Fruit fly (Drosophila melanogaster): ENCODE data around the gene Gss1.
A peak's percentile ranks its signal among the peaks of the same experiment; 100 is the strongest.

The Gss1 gene

dm6 chrX:17914508-17914907, 25.2 kb downstream of the Gss1 start (continued):
- TF ChIP-seq Eip78C (GFP tag): peak; percentile 77
- TF ChIP-seq Hr39 (GFP tag; optimal IDR thresholded peaks at IDR 0.05): peak; percentile 8
- TF ChIP-seq CG11762 (GFP tag; optimal IDR thresholded peaks at IDR 0.05; ENCODE audit: insufficient read depth): no peak
- no peak for TF ChIP-seq Eip93F (GFP tag; optimal IDR thresholded peaks at IDR 0.05)
- TF ChIP-seq CG11902 (GFP tag; optimal IDR thresholded peaks at IDR 0.05): no peak
- no peak for TF ChIP-seq CG8319 (GFP tag; optimal IDR thresholded peaks at IDR 0.05)
- TF ChIP-seq CG8632 (GFP tag; optimal IDR thresholded peaks at IDR 0.05): no peak
- peak; percentile 45 for TF ChIP-seq acj6 (GFP tag; optimal IDR thresholded peaks at IDR 0.05)

DNA sequence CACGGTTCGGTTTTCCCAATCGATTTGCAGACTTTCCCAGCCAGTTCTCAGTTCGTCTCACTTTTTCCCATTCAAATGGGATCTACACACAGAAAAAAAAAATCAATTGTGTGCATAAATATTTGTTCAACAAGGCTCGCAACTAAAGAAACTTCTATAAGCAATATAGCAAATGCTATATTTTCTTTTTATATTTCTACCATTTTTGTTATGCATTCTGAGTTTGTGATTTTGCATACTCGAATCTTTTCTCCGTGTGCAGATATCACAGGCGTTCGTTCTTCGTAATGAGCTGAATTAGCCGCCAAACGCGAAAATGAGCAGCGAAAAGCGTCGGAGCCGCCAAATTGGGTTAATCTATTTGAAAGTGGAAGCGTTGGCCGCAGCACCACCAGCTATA, 26.6 kb downstream of the Gss1 start:
- TF ChIP-seq CG6276 (GFP tag; optimal IDR thresholded peaks at IDR 0.05) (peak; percentile 22), Hr38 (GFP tag; optimal IDR thresholded peaks at IDR 0.05) (no peak), CG6808 (GFP tag; optimal IDR thresholded peaks at IDR 0.05) (no peak), Met (GFP tag; optimal IDR thresholded peaks at IDR 0.05) (no peak), svp (GFP tag) (no peak), CG6792 (GFP tag; optimal IDR thresholded peaks at IDR 0.05) (no peak), CG3919 (GFP tag; optimal IDR thresholded peaks at IDR 0.05) (no peak), Gug (GFP tag; IDR thresholded peaks at IDR 0.05) (no peak), Smox (GFP tag; optimal IDR thresholded peaks at IDR 0.05) (no peak), Ets96B (tag; optimal IDR thresholded peaks at IDR 0.05) (no peak), CG8119 (GFP tag; IDR thresholded peaks at IDR 0.05) (peak; percentile 52; the same call in 1 of the 3 replicates), vri (GFP tag; optimal IDR thresholded peaks at IDR 0.05) (no peak), salr (GFP tag; optimal IDR thresholded peaks at IDR 0.05) (no peak), acj6 (GFP tag; optimal IDR thresholded peaks at IDR 0.05) (no peak), eg (GFP tag; IDR thresholded peaks at IDR 0.05) (peak; percentile 68), lz (GFP tag; optimal IDR thresholded peaks at IDR 0.05) (no peak), Sox14 (GFP tag; optimal IDR thresholded peaks at IDR 0.05) (no peak), Sox102F (GFP tag; optimal IDR thresholded peaks at IDR 0.05) (no peak), dac (GFP tag; optimal IDR thresholded peaks at IDR 0.05) (no peak), fd59A (GFP tag; optimal IDR thresholded peaks at IDR 0.05) (no peak), CG6163 (GFP tag; IDR thresholded peaks at IDR 0.05) (peak; percentile 27; the same call in 1 of the 3 replicates), Sox15 (GFP tag; optimal IDR thresholded peaks at IDR 0.05) (no peak), Eip78C (GFP tag) (peak; percentile 52), Eip93F (GFP tag; optimal IDR thresholded peaks at IDR 0.05) (no peak), fkh (GFP tag; optimal IDR thresholded peaks at IDR 0.05) (no peak), CG31627 (GFP tag; optimal IDR thresholded peaks at IDR 0.05) (no peak), CG4318 (GFP tag; optimal IDR thresholded peaks at IDR 0.05) (no peak), CG11902 (GFP tag; optimal IDR thresholded peaks at IDR 0.05) (no peak), Blimp-1 (GFP tag; optimal IDR thresholded peaks at IDR 0.05) (no peak), achi (GFP tag; optimal IDR thresholded peaks at IDR 0.05) (no peak), Eip75B (GFP tag; optimal IDR thresholded peaks at IDR 0.05) (no peak), CG15336 (GFP tag; IDR thresholded peaks at IDR 0.05) (peak; percentile 73), Hr4 (GFP tag; optimal IDR thresholded peaks at IDR 0.05) (peak; percentile 21), dsx (GFP tag; optimal IDR thresholded peaks at IDR 0.05; ENCODE audit: poor library complexity, severe bottlenecking) (no peak), CG11294 (GFP tag; IDR thresholded peaks at IDR 0.05) (no peak), ss (GFP tag; optimal IDR thresholded peaks at IDR 0.05) (no peak), CG1621 (tag; optimal IDR thresholded peaks at IDR 0.05) (no peak), CG6854 (GFP tag; optimal IDR thresholded peaks at IDR 0.05) (no peak), OdsH (GFP tag; optimal IDR thresholded peaks at IDR 0.05) (peak; percentile 9), CG8632 (GFP tag; optimal IDR thresholded peaks at IDR 0.05) (no peak), CG10669 (GFP tag; optimal IDR thresholded peaks at IDR 0.05) (no peak), CG32006 (GFP tag; optimal IDR thresholded peaks at IDR 0.05) (peak; percentile 62), CG11762 (GFP tag; optimal IDR thresholded peaks at IDR 0.05; ENCODE audit: insufficient read depth) (no peak), esn (GFP tag; optimal IDR thresholded peaks at IDR 0.05) (no peak), spab (GFP tag; optimal IDR thresholded peaks at IDR 0.05) (no peak), CG34406 (GFP tag; optimal IDR thresholded peaks at IDR 0.05) (no peak), cyc (GFP tag; optimal IDR thresholded peaks at IDR 0.05) (no peak), topi (GFP tag; optimal IDR thresholded peaks at IDR 0.05) (no peak)
